Worm (Caenorhabditis elegans) whole organism, early embryonic: ENCODE measurements around the gene Y55B1BL.2.

ENCODE experiments used
- ama-1 ChIP-seq: fragments of 150-350 bp; optimal IDR thresholded peaks from 2 replicates; lab custom pipeline; 2014
- ceh-13 ChIP-seq: fragments of 200-800 bp; sonication (Bioruptor generic); optimal IDR thresholded peaks from 2 replicates; lab custom pipeline; 2018; ENCODE audit warnings: mild to moderate bottlenecking, missing genetic modification characterization, missing compliant biosample characterization
- ceh-36 ChIP-seq: sonication (generic microtip); optimal IDR thresholded peaks from 2 replicates; lab custom pipeline; 2016; ENCODE audit warnings: missing genetic modification characterization, inconsistent platforms, missing compliant biosample characterization
- ets-7 ChIP-seq: sonication (generic microtip); optimal IDR thresholded peaks from 2 replicates; lab custom pipeline; 2016; ENCODE audit warnings: missing genotype, missing genetic modification characterization, missing compliant biosample characterization
- flt-1 ChIP-seq: fragments of 200-800 bp; sonication (Bioruptor generic); IDR thresholded peaks from 2 replicates; pipeline ENCODE4 v1.3.6; 2022; ENCODE audit warnings: missing genetic modification characterization, missing compliant biosample characterization
- hmbx-1 ChIP-seq: sonication (generic microtip); optimal IDR thresholded peaks from 2 replicates; lab custom pipeline; 2016; ENCODE audit warnings: mild to moderate bottlenecking, missing genetic modification characterization, missing compliant biosample characterization
- hmg-4 ChIP-seq: fragments of 200-800 bp; sonication (Bioruptor generic); optimal IDR thresholded peaks from 2 replicates; lab custom pipeline; 2018; ENCODE audit warnings: mild to moderate bottlenecking, missing genetic modification characterization, missing compliant biosample characterization
- hnd-1 ChIP-seq: sonication (generic microtip); optimal IDR thresholded peaks from 2 replicates; lab custom pipeline; 2016; ENCODE audit warnings: missing genetic modification characterization, missing compliant biosample characterization
- scrt-1 ChIP-seq: fragments of 200-800 bp; sonication (Bioruptor generic); IDR thresholded peaks from 2 replicates; pipeline ENCODE4 v1.3.6; 2022; ENCODE audit warnings: missing genetic modification characterization, missing compliant biosample characterization
- tbx-11 ChIP-seq: fragments of 200-800 bp; sonication (Bioruptor generic); IDR thresholded peaks from 2 replicates; pipeline ENCODE4 v1.3.6; 2022; ENCODE audit warnings: missing genetic modification characterization, missing compliant biosample characterization
- tra-4 ChIP-seq: sonication (generic microtip); optimal IDR thresholded peaks from 2 replicates; lab custom pipeline; 2017; ENCODE audit warnings: missing genetic modification characterization, missing compliant biosample characterization

DNA sequence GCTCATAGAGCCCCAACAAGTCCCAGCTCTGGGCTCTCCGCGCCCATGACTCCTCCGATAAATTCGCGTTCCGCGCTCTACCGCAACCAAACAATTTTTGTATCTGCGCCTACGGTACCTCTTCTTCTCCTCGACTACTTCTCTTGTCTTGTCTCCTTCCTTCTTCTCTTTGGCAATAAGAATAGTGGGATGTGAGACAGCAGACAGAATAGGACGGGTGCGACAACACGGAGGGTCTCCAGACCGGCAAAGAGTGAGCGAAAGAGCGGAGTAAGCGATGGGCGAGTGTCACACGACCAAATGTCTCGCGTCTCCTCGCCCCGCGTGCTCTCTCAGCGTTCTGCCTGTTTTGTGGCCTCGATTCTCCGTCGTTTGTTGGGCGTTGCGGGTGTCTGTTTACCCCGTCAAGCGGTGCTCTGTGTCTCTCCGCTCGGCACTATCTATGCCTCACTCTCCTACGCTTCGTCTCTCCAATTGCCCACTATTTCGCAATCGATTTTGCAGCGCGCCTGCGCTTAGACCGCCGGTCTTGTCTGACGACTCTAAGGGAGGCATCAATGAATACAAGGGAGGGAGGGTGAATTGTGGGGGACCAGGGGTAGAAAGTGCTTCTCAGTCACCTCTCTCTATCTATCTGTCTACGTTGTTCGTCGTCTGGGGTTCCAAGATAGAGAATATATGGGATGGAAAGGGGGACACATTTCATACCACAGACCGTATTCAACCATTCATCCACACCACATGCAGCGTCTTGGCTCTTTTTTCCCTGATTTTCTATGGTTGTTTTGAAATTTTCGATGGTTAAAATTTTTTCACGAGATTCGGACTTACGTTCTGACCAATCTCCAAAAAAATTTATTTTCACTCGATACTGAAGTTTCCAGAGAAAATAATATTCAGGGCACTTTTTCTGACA is 47.8 kb upstream of the Y55B1BL.2 start, which contains the start of gene gei-4:
- TF ChIP-seq ceh-36 (tag; lab: Kevin White, UChicago) (no peak), tbx-11 (GFP tag; lab: Robert Waterston, UW) (no peak), ama-1 (lab: Kevin White, UChicago) (peak; percentile 32), hnd-1 (no peak), scrt-1 (GFP tag; lab: Robert Waterston, UW) (no peak; the same call in 1 of the 2 replicates), ceh-13 (GFP tag; lab: Kevin White, UChicago) (no peak), flt-1 (GFP tag; lab: Robert Waterston, UW) (no peak; the same call in 1 of the 2 replicates), ets-7 (tag; lab: Kevin White, UChicago) (peak; percentile 47), tra-4 (tag; lab: Kevin White, UChicago) (no peak), hmg-4 (GFP tag; lab: Kevin White, UChicago) (peak; percentile 69), hmbx-1 (tag; lab: Kevin White, UChicago) (no peak)
